Fruit fly (Drosophila melanogaster) whole organism, prepupa: ENCODE results near the gene Dnaaf6.

ENCODE experiments used
- Blimp-1 ChIP-seq: fragments of 200-800 bp; sonication (Bioruptor generic); optimal IDR thresholded peaks from 3 replicates; lab custom pipeline; 2017; ENCODE audit warnings: missing biosample characterization, missing genetic modification characterization, mild to moderate bottlenecking, moderate library complexity, missing genetic modification reagents
- CG10669 ChIP-seq: fragments of 200-800 bp; sonication (Bioruptor generic); optimal IDR thresholded peaks from 3 replicates; lab custom pipeline; 2018; ENCODE audit warnings: missing biosample characterization, mild to moderate bottlenecking, missing genetic modification characterization, moderate library complexity
- CG11294 ChIP-seq: fragments of 200-800 bp; sonication (Bioruptor generic); IDR thresholded peaks from 2 replicates; pipeline ENCODE4 v1.3.6; 2022; ENCODE audit warnings: missing biosample characterization, missing genetic modification characterization
- CG11902 ChIP-seq: fragments of 200-800 bp; sonication (Bioruptor generic); optimal IDR thresholded peaks from 3 replicates; lab custom pipeline; 2016; ENCODE audit warnings: missing biosample characterization, missing genetic modification characterization
- CG15336 ChIP-seq: fragments of 200-800 bp; sonication (Bioruptor generic); IDR thresholded peaks from 2 replicates; pipeline ENCODE4 v1.3.6; 2022; ENCODE audit warnings: missing biosample characterization, missing genetic modification characterization
- CG1621 ChIP-seq: fragments of 200-800 bp; sonication (Bioruptor generic); optimal IDR thresholded peaks from 3 replicates; lab custom pipeline; 2018; ENCODE audit warnings: missing biosample characterization, mild to moderate bottlenecking, missing genetic modification characterization
- CG3032 ChIP-seq: fragments of 200-800 bp; optimal IDR thresholded peaks from 2 replicates; lab custom pipeline; 2019; ENCODE audit warnings: missing biosample characterization, mild to moderate bottlenecking, missing genetic modification characterization, moderate library complexity
- CG32006 ChIP-seq: fragments of 200-800 bp; sonication (Bioruptor generic); optimal IDR thresholded peaks from 3 replicates; lab custom pipeline; 2017; ENCODE audit warnings: missing biosample characterization, mild to moderate bottlenecking, missing genetic modification characterization
- CG34406 ChIP-seq: fragments of 200-800 bp; sonication (Bioruptor generic); optimal IDR thresholded peaks from 3 replicates; lab custom pipeline; 2016; ENCODE audit warnings: missing biosample characterization, missing genetic modification characterization
- CG4318 ChIP-seq: fragments of 200-800 bp; sonication (Bioruptor generic); optimal IDR thresholded peaks from 3 replicates; lab custom pipeline; 2017; ENCODE audit warnings: missing biosample characterization, mild to moderate bottlenecking, missing genetic modification characterization
- CG6163 ChIP-seq: fragments of 200-800 bp; sonication (Bioruptor generic); IDR thresholded peaks from 3 replicates; pipeline ENCODE4 v1.3.6; 2022; ENCODE audit warnings: missing biosample characterization, missing genetic modification characterization
- CG6276 ChIP-seq: fragments of 200-800 bp; sonication (Bioruptor generic); optimal IDR thresholded peaks from 2 replicates; lab custom pipeline; 2017; ENCODE audit warnings: missing biosample characterization, mild to moderate bottlenecking, missing genetic modification characterization
- CG6792 ChIP-seq: fragments of 200-800 bp; sonication (Bioruptor generic); optimal IDR thresholded peaks from 3 replicates; lab custom pipeline; 2016; ENCODE audit warnings: missing biosample characterization, missing genetic modification characterization
- CG8632 ChIP-seq: fragments of 200-800 bp; sonication (Bioruptor generic); optimal IDR thresholded peaks from 3 replicates; lab custom pipeline; 2016; ENCODE audit warnings: missing biosample characterization, missing genetic modification characterization
- Eip75B ChIP-seq: fragments of 200-800 bp; sonication (Bioruptor generic); optimal IDR thresholded peaks from 3 replicates; lab custom pipeline; 2016; ENCODE audit warnings: missing biosample characterization, missing genetic modification characterization
- Eip78C ChIP-seq: fragments of 200-800 bp; sonication (Bioruptor generic); peaks from one replicate; lab custom pipeline; 2016; ENCODE audit warnings: missing biosample characterization, missing genetic modification characterization
- Eip93F ChIP-seq: fragments of 200-800 bp; sonication (Bioruptor generic); optimal IDR thresholded peaks from 2 replicates; lab custom pipeline; 2016; ENCODE audit warnings: missing biosample characterization, mild to moderate bottlenecking, missing genetic modification characterization
- Ets21C ChIP-seq: fragments of 200-800 bp; sonication (Bioruptor generic); optimal IDR thresholded peaks from 3 replicates; lab custom pipeline; 2016; ENCODE audit warnings: missing biosample characterization, missing genetic modification characterization
- Ets96B ChIP-seq: fragments of 200-800 bp; optimal IDR thresholded peaks from 2 replicates; lab custom pipeline; 2019; ENCODE audit warnings: missing biosample characterization, mild to moderate bottlenecking, missing genetic modification characterization, moderate library complexity
- Gug ChIP-seq: fragments of 200-800 bp; sonication (Bioruptor generic); IDR thresholded peaks from 2 replicates; pipeline ENCODE4 v1.3.6; 2022; ENCODE audit warnings: missing biosample characterization, missing genetic modification characterization
- Hr38 ChIP-seq: sonication (Bioruptor generic); optimal IDR thresholded peaks from 2 replicates; lab custom pipeline; 2016; ENCODE audit warnings: missing biosample characterization, missing genetic modification characterization
- Hr39 ChIP-seq: fragments of 200-800 bp; sonication (Bioruptor generic); optimal IDR thresholded peaks from 2 replicates; lab custom pipeline; 2016; ENCODE audit warnings: missing biosample characterization, missing genetic modification characterization
- Hr4 ChIP-seq: fragments of 200-800 bp; sonication (Bioruptor generic); optimal IDR thresholded peaks from 3 replicates; lab custom pipeline; 2016; ENCODE audit warnings: missing biosample characterization, missing genetic modification characterization
- Lpt ChIP-seq: fragments of 200-800 bp; sonication (Bioruptor generic); optimal IDR thresholded peaks from 3 replicates; lab custom pipeline; 2016; ENCODE audit warnings: missing biosample characterization, missing genetic modification characterization
- Met ChIP-seq: fragments of 200-800 bp; sonication (Bioruptor generic); optimal IDR thresholded peaks from 3 replicates; lab custom pipeline; 2016; ENCODE audit warnings: missing biosample characterization, missing genetic modification characterization
- OdsH ChIP-seq: fragments of 200-800 bp; sonication (Bioruptor generic); optimal IDR thresholded peaks from 3 replicates; lab custom pipeline; 2016; ENCODE audit warnings: missing biosample characterization, missing genetic modification characterization
- Smox ChIP-seq: fragments of 200-800 bp; sonication (Bioruptor generic); optimal IDR thresholded peaks from 3 replicates; lab custom pipeline; 2016; ENCODE audit warnings: missing biosample characterization, missing genetic modification characterization
- Sox102F ChIP-seq: fragments of 200-800 bp; sonication (Bioruptor generic); optimal IDR thresholded peaks from 2 replicates; lab custom pipeline; 2016; ENCODE audit warnings: missing biosample characterization, mild to moderate bottlenecking, missing genetic modification characterization
- Sox14 ChIP-seq: fragments of 200-800 bp; sonication (Bioruptor generic); optimal IDR thresholded peaks from 3 replicates; lab custom pipeline; 2016; ENCODE audit warnings: missing biosample characterization, missing genetic modification characterization
- achi ChIP-seq: fragments of 200-800 bp; sonication (Bioruptor generic); optimal IDR thresholded peaks from 3 replicates; lab custom pipeline; 2016; ENCODE audit warnings: missing biosample characterization, missing genetic modification characterization
- acj6 ChIP-seq: fragments of 200-800 bp; sonication (Bioruptor generic); optimal IDR thresholded peaks from 3 replicates; lab custom pipeline; 2016; ENCODE audit warnings: missing biosample characterization, missing genetic modification characterization
- cyc ChIP-seq: fragments of 200-800 bp; sonication (Bioruptor generic); optimal IDR thresholded peaks from 3 replicates; lab custom pipeline; 2016; ENCODE audit warnings: missing biosample characterization, missing genetic modification characterization
- esn ChIP-seq: fragments of 200-800 bp; sonication (Bioruptor generic); optimal IDR thresholded peaks from 2 replicates; lab custom pipeline; 2016; ENCODE audit warnings: missing biosample characterization, mild to moderate bottlenecking, missing genetic modification characterization, moderate library complexity
- fd59A ChIP-seq: fragments of 200-800 bp; sonication (Bioruptor generic); optimal IDR thresholded peaks from 2 replicates; lab custom pipeline; 2017; ENCODE audit warnings: missing biosample characterization, mild to moderate bottlenecking, missing genetic modification characterization, missing genetic modification reagents
- fkh ChIP-seq: fragments of 200-800 bp; sonication (Bioruptor generic); optimal IDR thresholded peaks from 3 replicates; lab custom pipeline; 2017; ENCODE audit warnings: missing biosample characterization, mild to moderate bottlenecking, missing genetic modification characterization, moderate library complexity
- lz ChIP-seq: fragments of 200-800 bp; sonication (Bioruptor generic); optimal IDR thresholded peaks from 3 replicates; lab custom pipeline; 2016; ENCODE audit warnings: missing biosample characterization, missing genetic modification characterization
- pdm3 ChIP-seq: fragments of 200-800 bp; sonication (Bioruptor generic); optimal IDR thresholded peaks from 3 replicates; lab custom pipeline; 2016; ENCODE audit warnings: missing biosample characterization, missing genetic modification characterization
- salr ChIP-seq, 2 experiments: fragments of 200-800 bp; sonication (Bioruptor generic); optimal IDR thresholded peaks; 3 replicates each; lab custom pipeline; 2016 to 2018; ENCODE audit warnings: missing biosample characterization in 2 of 2, missing genetic modification characterization in 2 of 2, mild to moderate bottlenecking in 1 of 2
- spab ChIP-seq: fragments of 200-800 bp; sonication (Bioruptor generic); optimal IDR thresholded peaks from 2 replicates; lab custom pipeline; 2017; ENCODE audit warnings: missing biosample characterization, mild to moderate bottlenecking, missing genetic modification characterization, missing genetic modification reagents
- ss ChIP-seq, 2 experiments: fragments of 200-800 bp; sonication (Bioruptor generic); optimal IDR thresholded peaks; 2 replicates in 1 of 2; 3 replicates in 1 of 2; lab custom pipeline; 2017 to 2018; ENCODE audit warnings: mild to moderate bottlenecking in 2 of 2, missing biosample characterization in 2 of 2, missing genetic modification characterization in 2 of 2, moderate library complexity in 1 of 2
- svp ChIP-seq: fragments of 200-800 bp; sonication (Bioruptor generic); peaks from one replicate; lab custom pipeline; 2016; ENCODE audit warnings: missing biosample characterization, missing genetic modification characterization
- topi ChIP-seq: fragments of 200-800 bp; sonication (Bioruptor generic); optimal IDR thresholded peaks from 3 replicates; lab custom pipeline; 2016; ENCODE audit warnings: missing biosample characterization, missing genetic modification characterization
- vri ChIP-seq: fragments of 200-800 bp; sonication (Bioruptor generic); optimal IDR thresholded peaks from 3 replicates; lab custom pipeline; 2016; ENCODE audit warnings: missing biosample characterization, mild to moderate bottlenecking, missing genetic modification characterization

Dnaaf6 gene

DNA sequence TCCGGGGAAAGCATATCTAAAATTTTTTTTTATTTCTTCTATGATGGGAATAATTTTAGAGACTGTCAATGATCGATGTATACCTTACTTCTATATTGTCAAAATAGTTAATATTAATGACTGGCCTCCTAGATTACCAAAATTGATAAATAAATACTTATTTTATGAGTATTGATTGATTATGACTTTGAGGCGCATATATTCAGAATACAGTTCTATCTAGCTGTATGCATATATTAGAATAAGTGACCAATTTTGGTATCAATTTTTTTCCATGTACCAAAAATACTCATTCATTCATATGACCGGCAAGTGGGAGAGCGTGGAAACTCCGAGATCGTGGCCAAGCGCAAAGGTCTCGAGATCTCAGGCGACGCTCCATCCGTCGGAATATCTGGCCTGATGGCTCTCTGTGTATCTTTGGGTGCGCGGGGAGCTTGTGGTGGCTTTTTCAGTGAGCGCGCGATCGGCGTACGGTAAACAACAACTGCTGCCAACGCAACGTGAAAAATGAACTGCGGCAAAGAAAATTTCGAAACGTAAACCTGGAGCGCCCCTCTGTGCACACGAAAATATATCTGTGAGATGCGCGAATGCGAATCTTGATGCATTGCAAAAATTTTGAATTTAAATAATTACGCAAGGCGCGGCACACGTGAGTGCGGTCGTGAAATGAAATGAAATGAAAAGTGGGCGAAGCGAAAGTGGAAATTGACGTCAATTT is 12.0 kb upstream of the Dnaaf6 start, which contains the start of the genes CG43121 and ome (continued):
- TF ChIP-seq salr (GFP tag; optimal IDR thresholded peaks at IDR 0.05; lab: Kevin White, UChicago) (peak; percentile 8 to 11), CG6163 (GFP tag; lab: Robert Waterston, UW) (peak; percentile 79), Met (GFP tag; lab: Kevin White, UChicago) (peak; percentile 46), spab (no peak), Sox14 (peak; percentile 9), CG1621 (peak; percentile 38), CG32006 (GFP tag; lab: Kevin White, UChicago) (peak; percentile 36), Hr39 (GFP tag; lab: Kevin White, UChicago) (no peak), CG15336 (GFP tag; lab: Robert Waterston, UW) (peak; percentile 59), acj6 (GFP tag; lab: Kevin White, UChicago) (no peak), CG4318 (no peak), CG34406 (peak; percentile 46), Eip93F (GFP tag; lab: Kevin White, UChicago) (no peak), esn (GFP tag; lab: Kevin White, UChicago) (peak; percentile 54), Eip75B (GFP tag; lab: Kevin White, UChicago) (peak; percentile 2), Gug (0 out of 2 replicates have a peak, but pooled peaks have one; percentile 26), ss (GFP tag; optimal IDR thresholded peaks at IDR 0.05; lab: Kevin White, UChicago) (peak in 1 of 2 experiments; percentile 57), CG3032 (tag; lab: Kevin White, UChicago) (no peak), svp (GFP tag; lab: Kevin White, UChicago) (peak; percentile 85), Hr38 (GFP tag; lab: Kevin White, UChicago) (no peak), Ets96B (tag; lab: Kevin White, UChicago) (no peak), fd59A (no peak), CG6276 (GFP tag; lab: Kevin White, UChicago) (no peak), OdsH (GFP tag; lab: Kevin White, UChicago) (peak; percentile 11), Hr4 (GFP tag; lab: Kevin White, UChicago) (peak; percentile 18), achi (no peak), lz (GFP tag; lab: Kevin White, UChicago) (peak; percentile 22), pdm3 (GFP tag; lab: Kevin White, UChicago) (peak; percentile 38), CG11294 (no peak), Blimp-1 (GFP tag; lab: Kevin White, UChicago) (peak; percentile 69)

DNA sequence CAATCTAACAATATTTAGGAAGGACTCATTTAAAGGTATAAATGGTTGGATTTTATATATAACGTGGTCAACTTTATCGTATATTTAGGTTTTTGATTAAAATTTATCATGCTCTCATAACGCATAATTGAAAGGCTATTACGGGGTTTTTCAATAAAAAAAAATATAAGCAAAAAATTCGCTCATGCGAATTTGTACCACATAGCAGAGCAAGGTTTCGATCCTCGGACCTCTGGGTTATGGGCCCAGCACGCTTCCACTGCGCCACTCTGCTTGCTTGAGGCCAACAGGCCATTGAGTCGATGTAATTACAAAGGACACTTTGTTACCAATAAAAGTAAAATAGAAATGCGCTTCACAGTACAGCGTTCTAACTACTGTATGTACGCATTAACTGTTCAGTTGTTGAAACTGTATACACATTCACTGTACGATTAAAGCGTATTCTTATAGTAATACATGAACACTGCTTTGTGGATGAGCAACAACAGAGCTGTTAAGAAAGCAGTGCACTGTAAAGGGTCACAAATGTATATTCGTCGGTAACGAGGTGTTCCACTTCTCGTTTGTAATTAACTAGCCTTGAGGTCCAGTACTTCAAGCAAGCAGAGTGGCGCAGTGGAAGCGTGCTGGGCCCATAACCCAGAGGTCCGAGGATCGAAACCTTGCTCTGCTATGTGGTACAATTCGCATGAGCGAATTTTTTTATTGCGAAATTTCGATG is 10.7 kb upstream of the Dnaaf6 start:
- TF ChIP-seq achi (no peak), svp (GFP tag; lab: Kevin White, UChicago) (peak; percentile 58), Eip78C (GFP tag; lab: Kevin White, UChicago) (peak; percentile 9)

DNA sequence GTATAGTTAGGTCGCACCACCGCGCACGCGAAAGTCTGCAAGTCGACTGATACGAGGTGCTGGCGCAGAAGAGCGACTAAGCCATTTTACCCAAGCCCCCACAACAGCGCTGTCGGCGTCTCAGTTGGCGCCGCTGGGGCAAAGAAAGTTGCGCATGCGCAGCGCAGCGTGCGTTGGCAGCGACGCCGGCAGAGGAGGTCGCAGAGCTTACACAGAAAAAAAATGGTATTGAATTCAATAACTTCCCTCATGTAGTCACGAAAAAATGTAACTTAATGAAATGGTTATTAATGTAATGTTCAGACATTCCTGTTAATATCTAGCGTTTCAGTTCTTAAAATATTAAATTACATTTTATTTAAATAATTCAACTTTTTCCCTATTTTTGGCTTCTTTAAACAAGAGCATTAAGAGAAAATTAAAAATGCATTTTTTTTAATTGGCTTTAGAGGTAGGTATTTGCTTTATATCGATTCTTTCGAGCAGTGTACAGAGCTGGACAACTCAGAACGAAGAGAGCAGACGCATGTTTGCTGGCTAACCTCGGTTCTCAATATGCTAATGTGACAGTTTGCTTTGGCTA is 6.4 kb upstream of the Dnaaf6 start, which contains the start of gene CG4914:
Gene CG4914, minus strand, starts transcription at position 51 of the 583 bp plus-strand sequence.
- TF ChIP-seq CG32006 (GFP tag; lab: Kevin White, UChicago) (peak; percentile 94), Lpt (GFP tag; lab: Kevin White, UChicago) (peak; percentile 65), fkh (GFP tag; lab: Kevin White, UChicago) (no peak), Smox (GFP tag; lab: Kevin White, UChicago) (peak; percentile 89), spab (peak; percentile 71), Eip78C (GFP tag; lab: Kevin White, UChicago) (peak; percentile 94), Hr4 (GFP tag; lab: Kevin White, UChicago) (peak; percentile 65), Hr39 (GFP tag; lab: Kevin White, UChicago) (peak; percentile 76), CG8632 (GFP tag; lab: Kevin White, UChicago) (peak; percentile 79), CG11902 (peak; percentile 47), vri (GFP tag; lab: Kevin White, UChicago) (peak; percentile 26), Ets21C (GFP tag; lab: Kevin White, UChicago) (peak; percentile 64), fd59A (peak; percentile 52), CG4318 (peak; percentile 88), Sox102F (GFP tag; lab: Kevin White, UChicago) (peak; percentile 78), Sox14 (peak; percentile 79), pdm3 (GFP tag; lab: Kevin White, UChicago) (peak; percentile 72), salr (GFP tag; optimal IDR thresholded peaks at IDR 0.05; lab: Kevin White, UChicago) (peak; percentile 13 to 90), topi (GFP tag; lab: Kevin White, UChicago) (peak; percentile 89), lz (GFP tag; lab: Kevin White, UChicago) (peak; percentile 86), cyc (GFP tag; lab: Kevin White, UChicago) (peak; percentile 78), Blimp-1 (GFP tag; lab: Kevin White, UChicago) (peak; percentile 73), CG10669 (peak; percentile 57), CG15336 (GFP tag; lab: Robert Waterston, UW) (peak; percentile 86), CG6792 (GFP tag; lab: Kevin White, UChicago) (peak; percentile 84)
